Fruit fly (Drosophila melanogaster): ENCODE data around the gene Arfrp1.

Arfrp1 gene

DNA sequence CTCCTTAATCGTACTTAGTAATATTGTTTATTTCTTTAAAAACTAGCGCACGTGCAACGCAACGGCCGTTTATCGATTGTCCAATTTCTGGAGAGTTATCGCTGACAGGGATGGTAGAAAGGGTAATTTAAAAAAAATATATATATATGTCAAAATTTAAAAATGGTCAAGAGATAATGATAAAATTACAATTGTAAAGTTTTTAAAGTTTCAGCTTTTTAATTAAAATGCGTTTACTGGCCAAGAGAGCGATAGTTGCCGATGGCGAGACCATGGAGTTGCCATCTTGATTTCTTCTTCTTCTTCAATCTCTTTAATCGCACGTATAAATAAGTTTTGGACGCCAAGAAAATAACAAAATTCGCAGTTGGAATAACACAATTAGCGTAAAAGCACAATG is 25.9 kb upstream of the Arfrp1 start, which contains the start of the genes CG7246 and HP1b (continued):
- peak; percentile 62 for TF ChIP-seq NfI (GFP tag; optimal IDR thresholded peaks at IDR 0.05)
- peak; percentile 83 for TF ChIP-seq CG12391 (tag; optimal IDR thresholded peaks at IDR 0.05)
- peak; percentile 65; the same call in 1 of the 2 replicates for TF ChIP-seq ranshi (GFP tag; IDR thresholded peaks at IDR 0.05)
- no peak for TF ChIP-seq z (GFP tag; IDR thresholded peaks at IDR 0.05)
- no peak for TF ChIP-seq CG12744 (GFP tag; optimal IDR thresholded peaks at IDR 0.05)
- TF ChIP-seq H2.0 (GFP tag; IDR thresholded peaks at IDR 0.05), result peak; percentile 63
- peak; percentile 73 for TF ChIP-seq ttk (GFP tag; IDR thresholded peaks at IDR 0.05)
- TF ChIP-seq CG9727 (GFP tag; optimal IDR thresholded peaks at IDR 0.05), result peak; percentile 66
- peak; percentile 58 for TF ChIP-seq CG15696 (tag; optimal IDR thresholded peaks at IDR 0.05)
- TF ChIP-seq CG4328 (GFP tag; optimal IDR thresholded peaks at IDR 0.05), result peak; percentile 39
- peak; percentile 81 for TF ChIP-seq CG2120 (GFP tag; optimal IDR thresholded peaks at IDR 0.05)
- no peak for TF ChIP-seq CG33213 (GFP tag; optimal IDR thresholded peaks at IDR 0.05)
- TF ChIP-seq CG11504 (tag; optimal IDR thresholded peaks at IDR 0.05), result peak; percentile 70
- TF ChIP-seq Awh (GFP tag; IDR thresholded peaks at IDR 0.05), result 0 out of 2 replicates have a peak, but pooled peaks have one; percentile 42
- no peak for TF ChIP-seq mirr (GFP tag; optimal IDR thresholded peaks at IDR 0.05)
- TF ChIP-seq Abd-B (GFP tag; optimal IDR thresholded peaks at IDR 0.05), result peak; percentile 72
- peak; percentile 77 for TF ChIP-seq zfh1 (GFP tag; IDR thresholded peaks at IDR 0.05)
- peak; percentile 64 for TF ChIP-seq zfh2 (GFP tag; optimal IDR thresholded peaks at IDR 0.05)
- peak; percentile 84 for TF ChIP-seq CG2116 (GFP tag; optimal IDR thresholded peaks at IDR 0.05)
- peak; percentile 57 for TF ChIP-seq HHEX (GFP tag; optimal IDR thresholded peaks at IDR 0.05)
- TF ChIP-seq trh (GFP tag; optimal IDR thresholded peaks at IDR 0.05), result peak; percentile 40
- no peak for TF ChIP-seq scrt (GFP tag; optimal IDR thresholded peaks at IDR 0.05)
- peak; percentile 41 for TF ChIP-seq Six4 (GFP tag; optimal IDR thresholded peaks at IDR 0.05)
- TF ChIP-seq esg (GFP tag; conservative IDR thresholded peaks at IDR 0.05), result peak; percentile 71
- peak; percentile 74 for TF ChIP-seq stc (GFP tag; IDR thresholded peaks at IDR 0.05)
- TF ChIP-seq Nf-YA (GFP tag; IDR thresholded peaks at IDR 0.05), result peak; percentile 72
- TF ChIP-seq dmrt99B (tag; optimal IDR thresholded peaks at IDR 0.05), result peak; percentile 48
- TF ChIP-seq CG11247 (GFP tag; IDR thresholded peaks at IDR 0.05), result peak; percentile 71
- no peak for TF ChIP-seq Tbp (GFP tag; optimal IDR thresholded peaks at IDR 0.05)
- TF ChIP-seq ftz-f1 (GFP tag; optimal IDR thresholded peaks at IDR 0.05), result peak; percentile 49
- peak; percentile 69 for TF ChIP-seq CG15269 (tag; optimal IDR thresholded peaks at IDR 0.05)
- TF ChIP-seq onecut (GFP tag; IDR thresholded peaks at IDR 0.05), result no peak
- no peak for TF ChIP-seq ro (GFP tag; IDR thresholded peaks at IDR 0.05)
- TF ChIP-seq Sox100B (GFP tag; optimal IDR thresholded peaks at IDR 0.05), result peak; percentile 44
- TF ChIP-seq rib (GFP tag; IDR thresholded peaks at IDR 0.05), result peak; percentile 42; the same call in 1 of the 2 replicates
- no peak for TF ChIP-seq hth (optimal IDR thresholded peaks at IDR 0.05)
- peak; percentile 70 for TF ChIP-seq CoRest (tag; optimal IDR thresholded peaks at IDR 0.05)
- TF ChIP-seq cas (GFP tag; IDR thresholded peaks at IDR 0.05), result 0 out of 2 replicates have a peak, but pooled peaks have one; percentile 28
- peak; percentile 30 for TF ChIP-seq CG6765 (GFP tag; optimal IDR thresholded peaks at IDR 0.05)
- TF ChIP-seq Usf (GFP tag; optimal IDR thresholded peaks at IDR 0.05), result no peak
- TF ChIP-seq Adf1 (GFP tag; IDR thresholded peaks at IDR 0.05), result peak; percentile 44; the same call in 1 of the 2 replicates
- no peak for TF ChIP-seq CG31365 (tag; optimal IDR thresholded peaks at IDR 0.05)
- TF ChIP-seq CG18619 (GFP tag; optimal IDR thresholded peaks at IDR 0.05), result peak; percentile 47
- peak; percentile 83 for TF ChIP-seq CG13287 (GFP tag; IDR thresholded peaks at IDR 0.05; ENCODE audit: partially characterized antibody)
- no peak for TF ChIP-seq CG3995 (GFP tag; optimal IDR thresholded peaks at IDR 0.05)
- TF ChIP-seq sens (GFP tag), result peak; percentile 89
- TF ChIP-seq CG12104 (GFP tag; optimal IDR thresholded peaks at IDR 0.05), result peak; percentile 40
- peak; percentile 56 for TF ChIP-seq CG8290 (GFP tag; optimal IDR thresholded peaks at IDR 0.05)
- TF ChIP-seq CG8290 (tag; optimal IDR thresholded peaks at IDR 0.05), result no peak
- TF ChIP-seq B-H1 (GFP tag; IDR thresholded peaks at IDR 0.05), result peak; percentile 65
- peak; percentile 27 for TF ChIP-seq kay (GFP tag; optimal IDR thresholded peaks at IDR 0.05)
- TF ChIP-seq CG12659 (GFP tag; optimal IDR thresholded peaks at IDR 0.05), result peak; percentile 69

All from whole organism, embryonic.